Comparison of ENCODE assay signal across 1 fruit fly cellular context in the genomic region with DNA sequence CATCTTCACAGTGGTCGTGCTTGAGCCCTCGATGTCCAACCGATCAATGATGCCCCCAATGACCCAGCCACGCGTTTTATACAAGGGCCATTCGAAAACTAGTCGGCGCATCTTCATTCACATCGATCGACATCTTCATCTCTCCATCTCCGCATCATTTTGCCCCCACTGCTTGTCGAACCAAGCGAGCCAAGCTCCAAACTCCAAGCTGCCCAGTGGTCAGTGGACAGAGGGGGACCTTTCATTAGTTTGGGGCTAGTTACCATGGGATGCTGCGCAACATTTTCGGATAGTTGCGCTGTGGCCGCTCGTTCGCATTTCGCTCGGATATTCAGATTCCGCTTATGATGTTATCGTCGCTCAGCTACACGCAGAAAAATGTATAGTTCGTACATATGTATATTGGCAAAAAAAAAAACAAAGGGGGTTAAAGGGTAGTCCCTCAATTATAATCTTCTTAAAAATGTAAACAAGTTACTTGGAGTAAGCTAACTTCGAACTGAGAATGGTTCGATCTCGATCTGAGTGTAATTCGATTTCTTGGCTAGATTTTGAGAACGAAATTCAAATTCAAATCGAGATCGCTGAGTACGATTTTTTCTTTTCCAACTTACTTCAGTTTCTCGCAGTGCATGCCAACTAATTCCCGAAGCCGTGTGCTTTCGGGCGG.
A peak's percentile ranks its signal among the peaks of the same experiment; 100 is the strongest.
TF ChIP-seq lines count a peak whose summit lies in the region.

A gene (minus strand): TSS at position 51 of the 670 bp plus-strand sequence.

TF ChIP-seq in whole organism, embryonic, 481 proteins besides CTCF, POLR2A, EP300 and RAD21 (continued from another document and continues in another):
- peak; percentile 31; the same call in 1 of the 2 replicates for TF ChIP-seq ara (GFP tag; IDR thresholded peaks at IDR 0.05; lab: Robert Waterston, UW)
- no peak for TF ChIP-seq YL-1 (GFP tag; optimal IDR thresholded peaks at IDR 0.05; lab: Kevin White, UChicago)
- no peak for TF ChIP-seq Doc2 (GFP tag; IDR thresholded peaks at IDR 0.05; lab: Robert Waterston, UW)
- peak; percentile 66 for TF ChIP-seq CG6689 (GFP tag; IDR thresholded peaks at IDR 0.05; lab: Robert Waterston, UW)
- no peak for TF ChIP-seq Abd-B (GFP tag; optimal IDR thresholded peaks at IDR 0.05; lab: Kevin White, UChicago)
- peak; percentile 33; the same call in 1 of the 2 replicates for TF ChIP-seq CG5953 (GFP tag; IDR thresholded peaks at IDR 0.05; lab: Robert Waterston, UW)
- no peak for TF ChIP-seq Trl (optimal IDR thresholded peaks at IDR 0.05; lab: Kevin White, UChicago)
- peak; percentile 46 for TF ChIP-seq Trl (GFP tag; optimal IDR thresholded peaks at IDR 0.05; lab: Kevin White, UChicago)
- no peak for TF ChIP-seq CG2202 (tag; optimal IDR thresholded peaks at IDR 0.05; lab: Kevin White, UChicago)
- TF ChIP-seq jigr1 (GFP tag; IDR thresholded peaks at IDR 0.05; lab: Robert Waterston, UW): peak; percentile 21; the same call in 1 of the 3 replicates
- no peak for TF ChIP-seq NK7.1 (GFP tag; optimal IDR thresholded peaks at IDR 0.05; lab: Kevin White, UChicago)
- peak; percentile 67; the same call in 1 of the 3 replicates for TF ChIP-seq so (GFP tag; IDR thresholded peaks at IDR 0.05; lab: Robert Waterston, UW)
- TF ChIP-seq Ada2b (GFP tag; IDR thresholded peaks at IDR 0.05; lab: Robert Waterston, UW): peak; percentile 62
- no peak for TF ChIP-seq crp (GFP tag; optimal IDR thresholded peaks at IDR 0.05; lab: Kevin White, UChicago)
- no peak for TF ChIP-seq sens-2 (GFP tag; IDR thresholded peaks at IDR 0.05; lab: Robert Waterston, UW)
- TF ChIP-seq Kr (GFP tag; optimal IDR thresholded peaks at IDR 0.05; lab: Kevin White, UChicago): no peak
- TF ChIP-seq CG8924 (tag; optimal IDR thresholded peaks at IDR 0.05; lab: Kevin White, UChicago): no peak
- TF ChIP-seq corto (GFP tag; optimal IDR thresholded peaks at IDR 0.05; lab: Kevin White, UChicago): no peak
- no peak for TF ChIP-seq ATbp (GFP tag; optimal IDR thresholded peaks at IDR 0.05; lab: Kevin White, UChicago)
- TF ChIP-seq Sry-δ (GFP tag; optimal IDR thresholded peaks at IDR 0.05; lab: Kevin White, UChicago): no peak
- TF ChIP-seq Rfx (GFP tag; IDR thresholded peaks at IDR 0.05; lab: Robert Waterston, UW): peak; percentile 48; the same call in 1 of the 2 replicates
- no peak for TF ChIP-seq gcm (GFP tag; optimal IDR thresholded peaks at IDR 0.05; lab: Kevin White, UChicago)
- no peak for TF ChIP-seq gcm2 (GFP tag; optimal IDR thresholded peaks at IDR 0.05; lab: Kevin White, UChicago)
- TF ChIP-seq ssp (GFP tag; IDR thresholded peaks at IDR 0.05; lab: Robert Waterston, UW): peak; percentile 47
- no peak for TF ChIP-seq tin (GFP tag; optimal IDR thresholded peaks at IDR 0.05; lab: Kevin White, UChicago)
- no peak for TF ChIP-seq CG18476 (GFP tag; optimal IDR thresholded peaks at IDR 0.05; lab: Kevin White, UChicago)
- peak; percentile 29; the same call in 2 of the 3 replicates for TF ChIP-seq CG14050 (GFP tag; IDR thresholded peaks at IDR 0.05; lab: Robert Waterston, UW)
- no peak for TF ChIP-seq Sin3A (optimal IDR thresholded peaks at IDR 0.05; lab: Kevin White, UChicago)
- no peak for TF ChIP-seq CG6813 (GFP tag; optimal IDR thresholded peaks at IDR 0.05; lab: Kevin White, UChicago)
- no peak for TF ChIP-seq CG8281 (tag; optimal IDR thresholded peaks at IDR 0.05; lab: Kevin White, UChicago)
- no peak for TF ChIP-seq Ets65A (GFP tag; lab: Kevin White, UChicago)
- no peak for TF ChIP-seq HLH54F (GFP tag; optimal IDR thresholded peaks at IDR 0.05; lab: Kevin White, UChicago)
- no peak for TF ChIP-seq CG9609 (GFP tag; optimal IDR thresholded peaks at IDR 0.05; lab: Kevin White, UChicago)
- TF ChIP-seq unpg (GFP tag; optimal IDR thresholded peaks at IDR 0.05; lab: Kevin White, UChicago): peak; percentile 16
- TF ChIP-seq pfk (GFP tag; optimal IDR thresholded peaks at IDR 0.05; lab: Kevin White, UChicago): no peak
- TF ChIP-seq CG12299 (tag; optimal IDR thresholded peaks at IDR 0.05; lab: Kevin White, UChicago): no peak
- TF ChIP-seq CG10209 (GFP tag; optimal IDR thresholded peaks at IDR 0.05; lab: Kevin White, UChicago): peak; percentile 2
- TF ChIP-seq CG16863 (GFP tag; optimal IDR thresholded peaks at IDR 0.05; lab: Kevin White, UChicago): peak; percentile 29
- TF ChIP-seq Opbp (GFP tag; IDR thresholded peaks at IDR 0.05; lab: Robert Waterston, UW; ENCODE audit: partially characterized antibody): no peak
- TF ChIP-seq CG13123 (GFP tag; optimal IDR thresholded peaks at IDR 0.05; lab: Kevin White, UChicago): no peak
- TF ChIP-seq CG9876 (GFP tag; optimal IDR thresholded peaks at IDR 0.05; lab: Kevin White, UChicago): no peak
- TF ChIP-seq CG9215 (GFP tag; IDR thresholded peaks at IDR 0.05; lab: Robert Waterston, UW): no peak
- TF ChIP-seq CG9797 (GFP tag; optimal IDR thresholded peaks at IDR 0.05; lab: Kevin White, UChicago): no peak
- peak; percentile 8 for TF ChIP-seq CG17385 (GFP tag; optimal IDR thresholded peaks at IDR 0.05; lab: Kevin White, UChicago)
- peak; percentile 12 for TF ChIP-seq lab (GFP tag; optimal IDR thresholded peaks at IDR 0.05; lab: Kevin White, UChicago)
- peak; percentile 62 for TF ChIP-seq CG10366 (GFP tag; IDR thresholded peaks at IDR 0.05; lab: Robert Waterston, UW)
- no peak for TF ChIP-seq CG4730 (GFP tag; IDR thresholded peaks at IDR 0.05; lab: Robert Waterston, UW)
- TF ChIP-seq CG3407 (GFP tag; optimal IDR thresholded peaks at IDR 0.05; lab: Kevin White, UChicago): no peak
- TF ChIP-seq CG8765 (GFP tag; IDR thresholded peaks at IDR 0.05; lab: Robert Waterston, UW): no peak
- TF ChIP-seq CG11723 (GFP tag; optimal IDR thresholded peaks at IDR 0.05; lab: Kevin White, UChicago): no peak
- TF ChIP-seq gfzf (GFP tag; optimal IDR thresholded peaks at IDR 0.05; lab: Kevin White, UChicago): no peak
- TF ChIP-seq sqz (GFP tag; optimal IDR thresholded peaks at IDR 0.05; lab: Kevin White, UChicago): no peak
- no peak for TF ChIP-seq cato (GFP tag; optimal IDR thresholded peaks at IDR 0.05; lab: Kevin White, UChicago; ENCODE audit: borderline replicate concordance)
- no peak for TF ChIP-seq CG33213 (GFP tag; optimal IDR thresholded peaks at IDR 0.05; lab: Kevin White, UChicago)
- no peak for TF ChIP-seq scrt (GFP tag; optimal IDR thresholded peaks at IDR 0.05; lab: Kevin White, UChicago)
- no peak for TF ChIP-seq Max (GFP tag; optimal IDR thresholded peaks at IDR 0.05; lab: Kevin White, UChicago)
- peak; percentile 62; the same call in 1 of the 3 replicates for TF ChIP-seq ci (GFP tag; IDR thresholded peaks at IDR 0.05; lab: Robert Waterston, UW)
- TF ChIP-seq CG2199 (GFP tag; IDR thresholded peaks at IDR 0.05; lab: Robert Waterston, UW): no peak
- TF ChIP-seq grau (tag; optimal IDR thresholded peaks at IDR 0.05; lab: Kevin White, UChicago): peak; percentile 1
- TF ChIP-seq jing (GFP tag; optimal IDR thresholded peaks at IDR 0.05; lab: Kevin White, UChicago): peak; percentile 25
- no peak for TF ChIP-seq Jarid2 (GFP tag; optimal IDR thresholded peaks at IDR 0.05; lab: Kevin White, UChicago)
- no peak for TF ChIP-seq Bdp1 (GFP tag; optimal IDR thresholded peaks at IDR 0.05; lab: Kevin White, UChicago)
- TF ChIP-seq gt (GFP tag; IDR thresholded peaks at IDR 0.05; lab: Robert Waterston, UW): no peak
- TF ChIP-seq CG6175 (GFP tag; IDR thresholded peaks at IDR 0.05; lab: Robert Waterston, UW): no peak
- no peak for TF ChIP-seq org-1 (GFP tag; optimal IDR thresholded peaks at IDR 0.05; lab: Kevin White, UChicago)
- TF ChIP-seq al (GFP tag; IDR thresholded peaks at IDR 0.05; lab: Robert Waterston, UW): 0 out of 2 replicates have a peak, but pooled peaks have one; percentile 20
- no peak for TF ChIP-seq CG3995 (GFP tag; optimal IDR thresholded peaks at IDR 0.05; lab: Kevin White, UChicago)
- no peak for TF ChIP-seq dm (GFP tag; optimal IDR thresholded peaks at IDR 0.05; lab: Kevin White, UChicago)
- TF ChIP-seq usp (GFP tag; optimal IDR thresholded peaks at IDR 0.05; lab: Kevin White, UChicago): no peak
- no peak for TF ChIP-seq inv (GFP tag; IDR thresholded peaks at IDR 0.05; lab: Robert Waterston, UW; ENCODE audit: partially characterized antibody)
- TF ChIP-seq dmrt99B (tag; optimal IDR thresholded peaks at IDR 0.05; lab: Kevin White, UChicago): peak; percentile 79
- no peak for TF ChIP-seq CG7987 (GFP tag; optimal IDR thresholded peaks at IDR 0.05; lab: Kevin White, UChicago)
- TF ChIP-seq CG5245 (GFP tag; optimal IDR thresholded peaks at IDR 0.05; lab: Kevin White, UChicago): no peak
- no peak; the same call in none of the 2 replicates for TF ChIP-seq CG3847 (GFP tag; IDR thresholded peaks at IDR 0.05; lab: Robert Waterston, UW)
- TF ChIP-seq Bgb (GFP tag; IDR thresholded peaks at IDR 0.05; lab: Robert Waterston, UW; ENCODE audit: partially characterized antibody): no peak
- no peak for TF ChIP-seq CG3065 (GFP tag; optimal IDR thresholded peaks at IDR 0.05; lab: Kevin White, UChicago)
- peak; percentile 62; the same call in 1 of the 2 replicates for TF ChIP-seq stc (GFP tag; IDR thresholded peaks at IDR 0.05; lab: Robert Waterston, UW)
- no peak for TF ChIP-seq zen2 (GFP tag; IDR thresholded peaks at IDR 0.05; lab: Robert Waterston, UW; ENCODE audit: partially characterized antibody)
- TF ChIP-seq kah (GFP tag; optimal IDR thresholded peaks at IDR 0.05; lab: Kevin White, UChicago): no peak
- TF ChIP-seq CG2875 (GFP tag; optimal IDR thresholded peaks at IDR 0.05; lab: Kevin White, UChicago): no peak
- no peak for TF ChIP-seq C15 (GFP tag; IDR thresholded peaks at IDR 0.05; lab: Robert Waterston, UW)
- peak; percentile 10 for TF ChIP-seq Fer1 (GFP tag; optimal IDR thresholded peaks at IDR 0.05; lab: Kevin White, UChicago)
- TF ChIP-seq Asciz (GFP tag; optimal IDR thresholded peaks at IDR 0.05; lab: Kevin White, UChicago): peak; percentile 41
- no peak for TF ChIP-seq CG17568 (GFP tag; optimal IDR thresholded peaks at IDR 0.05; lab: Kevin White, UChicago)
- TF ChIP-seq gce (GFP tag; IDR thresholded peaks at IDR 0.05; lab: Robert Waterston, UW): no peak
- TF ChIP-seq lilli (GFP tag; optimal IDR thresholded peaks at IDR 0.05; lab: Kevin White, UChicago): peak; percentile 9
- no peak for TF ChIP-seq Drgx (GFP tag; IDR thresholded peaks at IDR 0.05; lab: Robert Waterston, UW)
- TF ChIP-seq Ptx1 (GFP tag; IDR thresholded peaks at IDR 0.05; lab: Robert Waterston, UW): peak; percentile 78
- TF ChIP-seq luna (GFP tag; optimal IDR thresholded peaks at IDR 0.05; lab: Kevin White, UChicago): no peak
- TF ChIP-seq sima (GFP tag; optimal IDR thresholded peaks at IDR 0.05; lab: Kevin White, UChicago): no peak
- TF ChIP-seq CG10267 (tag; optimal IDR thresholded peaks at IDR 0.05; lab: Kevin White, UChicago): no peak
- no peak for TF ChIP-seq CG10462 (GFP tag; optimal IDR thresholded peaks at IDR 0.05; lab: Kevin White, UChicago)
- TF ChIP-seq Poxn (GFP tag; IDR thresholded peaks at IDR 0.05; lab: Robert Waterston, UW): no peak
- TF ChIP-seq onecut (GFP tag; IDR thresholded peaks at IDR 0.05; lab: Robert Waterston, UW): no peak
- TF ChIP-seq Neu2 (GFP tag; optimal IDR thresholded peaks at IDR 0.05; lab: Kevin White, UChicago; ENCODE audit: borderline replicate concordance): no peak
- TF ChIP-seq CG17612 (GFP tag; IDR thresholded peaks at IDR 0.05; lab: Robert Waterston, UW): no peak
- no peak for TF ChIP-seq pb (GFP tag; optimal IDR thresholded peaks at IDR 0.05; lab: Kevin White, UChicago)
- no peak for TF ChIP-seq CG17186 (GFP tag; optimal IDR thresholded peaks at IDR 0.05; lab: Kevin White, UChicago)
- peak; percentile 72 for TF ChIP-seq lmd (GFP tag; IDR thresholded peaks at IDR 0.05; lab: Robert Waterston, UW)
- peak; percentile 44; the same call in 1 of the 2 replicates for TF ChIP-seq H2.0 (GFP tag; IDR thresholded peaks at IDR 0.05; lab: Robert Waterston, UW)
- no peak for TF ChIP-seq da (GFP tag; optimal IDR thresholded peaks at IDR 0.05; lab: Kevin White, UChicago)
- no peak for TF ChIP-seq CG12104 (GFP tag; optimal IDR thresholded peaks at IDR 0.05; lab: Kevin White, UChicago)
- TF ChIP-seq crc (GFP tag; optimal IDR thresholded peaks at IDR 0.05; lab: Kevin White, UChicago): no peak
- no peak for TF ChIP-seq toy (GFP tag; IDR thresholded peaks at IDR 0.05; lab: Robert Waterston, UW)
- no peak for TF ChIP-seq NfI (GFP tag; optimal IDR thresholded peaks at IDR 0.05; lab: Kevin White, UChicago)
- TF ChIP-seq sob (GFP tag; IDR thresholded peaks at IDR 0.05; lab: Robert Waterston, UW): peak; percentile 25; the same call in 1 of the 2 replicates
- TF ChIP-seq amos (GFP tag; IDR thresholded peaks at IDR 0.05; lab: Robert Waterston, UW; ENCODE audit: partially characterized antibody): no peak
- TF ChIP-seq B-H1 (GFP tag; IDR thresholded peaks at IDR 0.05; lab: Robert Waterston, UW): no peak; the same call in 2 of the 3 replicates
- no peak for TF ChIP-seq CG7271 (tag; optimal IDR thresholded peaks at IDR 0.05; lab: Kevin White, UChicago)
- no peak; the same call in 2 of the 3 replicates for TF ChIP-seq otp (GFP tag; IDR thresholded peaks at IDR 0.05; lab: Robert Waterston, UW)
- TF ChIP-seq trem (tag; optimal IDR thresholded peaks at IDR 0.05; lab: Kevin White, UChicago): no peak
- no peak for TF ChIP-seq dimm (GFP tag; IDR thresholded peaks at IDR 0.05; lab: Robert Waterston, UW)
- TF ChIP-seq Spps (tag; optimal IDR thresholded peaks at IDR 0.05; lab: Kevin White, UChicago): no peak
- no peak for TF ChIP-seq CG18764 (GFP tag; optimal IDR thresholded peaks at IDR 0.05; lab: Kevin White, UChicago)
- TF ChIP-seq tll (GFP tag; optimal IDR thresholded peaks at IDR 0.05; lab: Kevin White, UChicago): no peak
- TF ChIP-seq Awh (GFP tag; IDR thresholded peaks at IDR 0.05; lab: Robert Waterston, UW): no peak
- TF ChIP-seq Oli (tag; optimal IDR thresholded peaks at IDR 0.05; lab: Kevin White, UChicago): peak; percentile 58
- TF ChIP-seq bcd (GFP tag; optimal IDR thresholded peaks at IDR 0.05; lab: Kevin White, UChicago): peak; percentile 41
- no peak for TF ChIP-seq oc (tag; optimal IDR thresholded peaks at IDR 0.05; lab: Kevin White, UChicago)
- TF ChIP-seq CG1024 (GFP tag; IDR thresholded peaks at IDR 0.05; lab: Robert Waterston, UW): 0 out of 2 replicates have a peak, but pooled peaks have one; percentile 16
- peak; percentile 73 for TF ChIP-seq CG11504 (tag; optimal IDR thresholded peaks at IDR 0.05; lab: Kevin White, UChicago)
- no peak for TF ChIP-seq emc (GFP tag; optimal IDR thresholded peaks at IDR 0.05; lab: Kevin White, UChicago)
- TF ChIP-seq ab (GFP tag; optimal IDR thresholded peaks at IDR 0.05; lab: Kevin White, UChicago): no peak
- TF ChIP-seq cwo (GFP tag; optimal IDR thresholded peaks at IDR 0.05; lab: Kevin White, UChicago): no peak
- TF ChIP-seq ftz-f1 (GFP tag; optimal IDR thresholded peaks at IDR 0.05; lab: Kevin White, UChicago): no peak
- no peak for TF ChIP-seq Atf-2 (GFP tag; optimal IDR thresholded peaks at IDR 0.05; lab: Kevin White, UChicago)
